Worm (Caenorhabditis elegans) whole organism, L2 larva: ENCODE results near the gene isw-1.

Experiments
- ZK546.5 ChIP-seq: sonication (generic microtip); optimal IDR thresholded peaks from 2 replicates; lab custom pipeline; 2017; ENCODE audit warnings: missing biosample characterization, missing genetic modification characterization
- ama-1 ChIP-seq: fragments of 150-350 bp; optimal IDR thresholded peaks from 2 replicates; lab custom pipeline; 2018; ENCODE audit warnings: inconsistent platforms
- egl-27 ChIP-seq: sonication (generic microtip); optimal IDR thresholded peaks from 3 replicates; lab custom pipeline; 2017; ENCODE audit warnings: missing biosample characterization, missing genetic modification reagents, missing genetic modification characterization
- fos-1 ChIP-seq: fragments of 150-350 bp; optimal IDR thresholded peaks from 2 replicates; lab custom pipeline; 2014; ENCODE audit warnings: missing biosample characterization, missing genetic modification characterization
- lin-13 ChIP-seq: fragments of 150-350 bp; optimal IDR thresholded peaks from 2 replicates; lab custom pipeline; 2014; ENCODE audit warnings: missing biosample characterization, missing genetic modification reagents, missing genetic modification characterization
- lin-39 ChIP-seq: fragments of 150-350 bp; optimal IDR thresholded peaks from 2 replicates; lab custom pipeline; 2014; ENCODE audit warnings: missing biosample characterization, missing genetic modification reagents, missing genetic modification characterization
- mab-5 ChIP-seq: fragments of 150-350 bp; optimal IDR thresholded peaks from 2 replicates; lab custom pipeline; 2014; ENCODE audit warnings: missing biosample characterization, missing genetic modification characterization
- nhr-12 ChIP-seq: fragments of 150-350 bp; optimal IDR thresholded peaks from 2 replicates; lab custom pipeline; 2014; ENCODE audit warnings: missing biosample characterization, missing genetic modification characterization
- nhr-237 ChIP-seq: fragments of 150-350 bp; optimal IDR thresholded peaks from 2 replicates; lab custom pipeline; 2014; ENCODE audit warnings: missing biosample characterization, missing genetic modification characterization
- sma-9 ChIP-seq, 2 experiments: fragments of 150-350 bp in 1 of 2; sonication (generic microtip) in 1 of 2; optimal IDR thresholded peaks; 2 replicates each; lab custom pipeline; 2014 to 2016; ENCODE audit warnings: missing genetic modification characterization in 2 of 2, mild to moderate bottlenecking in 1 of 2, missing biosample characterization in 1 of 2, missing compliant biosample characterization in 1 of 2, missing genetic modification reagents in 1 of 2, moderate library complexity in 1 of 2
- snpc-4 ChIP-seq: fragments of 150-350 bp; optimal IDR thresholded peaks from 2 replicates; lab custom pipeline; 2014; ENCODE audit warnings: missing biosample characterization, missing genetic modification characterization
- unc-39 ChIP-seq: fragments of 150-350 bp; optimal IDR thresholded peaks from 2 replicates; lab custom pipeline; 2014; ENCODE audit warnings: missing biosample characterization, missing genetic modification characterization
- unc-62 ChIP-seq: fragments of 150-350 bp; optimal IDR thresholded peaks from 2 replicates; lab custom pipeline; 2014; ENCODE audit warnings: missing biosample characterization, missing genetic modification reagents, missing genetic modification characterization
- zag-1 ChIP-seq: fragments of 150-350 bp; optimal IDR thresholded peaks from 2 replicates; lab custom pipeline; 2014; ENCODE audit warnings: missing biosample characterization, missing genetic modification characterization

ce11 chrIII:6670737-6671242, 39.1 kb downstream of the isw-1 start:
- TF ChIP-seq ZK546.5 (tag; lab: Kevin White, UChicago) (no peak), snpc-4 (tag; lab: Kevin White, UChicago) (no peak), fos-1 (tag; lab: Kevin White, UChicago) (no peak), lin-39 (tag; lab: Kevin White, UChicago) (no peak), ama-1 (no peak), egl-27 (tag; lab: Kevin White, UChicago) (no peak), sma-9 (GFP tag; optimal IDR thresholded peaks at IDR 0.05; lab: Kevin White, UChicago) (no peak), sma-9 (tag; optimal IDR thresholded peaks at IDR 0.05; lab: Kevin White, UChicago) (no peak), unc-62 (GFP tag; lab: Kevin White, UChicago) (no peak), nhr-12 (tag; lab: Kevin White, UChicago) (no peak), unc-39 (tag; lab: Kevin White, UChicago) (no peak), nhr-237 (tag; lab: Kevin White, UChicago) (no peak), lin-13 (no peak), mab-5 (tag; lab: Kevin White, UChicago) (no peak), zag-1 (tag; lab: Kevin White, UChicago) (no peak)
